Worm (Caenorhabditis elegans): ENCODE data around the gene Y43C5A.3.

Y43C5A.3 gene

DNA sequence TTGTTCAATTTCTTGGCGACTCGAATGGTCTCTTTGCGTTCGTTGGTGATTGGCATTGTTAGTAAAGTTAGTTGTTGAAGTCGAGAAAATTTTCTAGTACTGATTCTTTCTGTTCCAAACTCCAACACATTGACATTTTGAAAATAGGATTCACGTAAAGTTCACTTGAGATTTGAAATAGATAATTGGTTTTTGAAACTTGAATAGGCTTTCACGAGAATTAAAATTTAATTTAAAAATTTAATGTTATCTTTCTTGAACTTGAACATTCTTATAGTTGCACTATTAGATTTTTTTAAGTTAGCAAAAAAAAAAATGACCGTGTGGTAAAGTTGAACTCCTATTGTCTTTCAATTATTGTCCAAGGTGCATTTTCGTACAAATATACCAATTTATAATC is 20.2 kb downstream of the Y43C5A.3 start, which contains the start of gene R09E10.6:
Gene R09E10.6 (minus strand): TSS at position 101 of the 400 bp plus-strand sequence.
- TF ChIP-seq egl-18 (GFP tag; IDR thresholded peaks at IDR 0.05) (no peak), hsf-1 (GFP tag; IDR thresholded peaks at IDR 0.05) (no peak), F22D6.2 (tag; optimal IDR thresholded peaks at IDR 0.05) (no peak), madf-3 (GFP tag; IDR thresholded peaks at IDR 0.05) (no peak), ztf-22 (GFP tag; optimal IDR thresholded peaks at IDR 0.05) (no peak), rec-8 (tag; optimal IDR thresholded peaks at IDR 0.05) (no peak), ceh-58 (GFP tag; IDR thresholded peaks at IDR 0.05) (no peak), ztf-3 (GFP tag; optimal IDR thresholded peaks at IDR 0.05) (no peak), lin-40 (tag; optimal IDR thresholded peaks at IDR 0.05) (no peak)

DNA sequence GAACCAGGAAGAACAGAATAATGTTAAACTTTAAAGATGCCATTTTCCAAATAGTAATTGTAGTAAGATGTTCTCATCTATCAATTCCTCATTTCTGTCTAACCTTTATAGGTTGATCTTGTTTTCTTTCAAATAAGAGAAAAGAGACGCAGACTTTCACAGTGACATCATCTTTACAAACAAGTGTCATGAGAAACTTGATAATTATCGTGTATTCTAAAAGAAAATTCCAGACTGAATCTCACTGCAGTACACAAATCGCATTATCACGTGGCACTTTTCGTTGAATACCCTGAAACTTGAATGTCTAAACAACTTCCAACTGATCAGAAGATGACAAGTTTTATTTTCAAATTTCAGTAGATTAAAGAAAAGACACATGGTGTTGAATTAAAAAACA is 21.2 kb downstream of the Y43C5A.3 start, which contains the start of gene R09E10.13:
Gene R09E10.13 (minus strand): TSS at position 61 of the 400 bp plus-strand sequence.
- TF ChIP-seq ztf-22 (GFP tag; optimal IDR thresholded peaks at IDR 0.05): no peak
- no peak for TF ChIP-seq nhr-120 (GFP tag; IDR thresholded peaks at IDR 0.05)
- no peak for TF ChIP-seq hmg-20 (GFP tag; IDR thresholded peaks at IDR 0.05)
- no peak for TF ChIP-seq F52B5.7 (tag; optimal IDR thresholded peaks at IDR 0.05)
- no peak for TF ChIP-seq let-607 (tag; optimal IDR thresholded peaks at IDR 0.05)
- no peak for TF ChIP-seq gei-17 (GFP tag; optimal IDR thresholded peaks at IDR 0.05)
- TF ChIP-seq attf-6 (GFP tag; IDR thresholded peaks at IDR 0.05): no peak
- TF ChIP-seq tlf-1 (GFP tag; optimal IDR thresholded peaks at IDR 0.05): no peak
- TF ChIP-seq egl-44 (GFP tag; IDR thresholded peaks at IDR 0.05): no peak

DNA sequence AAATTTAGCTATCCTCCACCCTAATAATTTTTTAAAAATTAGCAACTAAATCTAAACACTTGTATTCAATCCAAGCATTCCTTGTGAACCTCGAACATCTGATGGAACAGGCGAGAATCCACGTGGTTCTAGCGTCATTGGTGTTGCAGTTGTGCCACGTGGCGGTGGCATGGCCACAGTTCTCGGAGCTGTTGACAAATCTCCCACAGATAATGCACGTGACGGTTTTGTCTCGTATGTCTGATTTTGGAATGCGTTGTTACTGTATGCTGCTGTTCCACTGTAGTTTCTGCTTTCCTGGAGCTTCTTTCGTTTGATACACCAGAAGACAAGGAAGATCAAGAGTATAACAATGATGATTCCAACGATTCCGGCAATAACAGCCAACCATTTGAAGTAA is 22.2 kb downstream of the Y43C5A.3 start:
- TF ChIP-seq F37B4.10 (GFP tag; IDR thresholded peaks at IDR 0.05) (no peak), let-526 (GFP tag; IDR thresholded peaks at IDR 0.05) (no peak), cebp-1 (GFP tag; IDR thresholded peaks at IDR 0.05) (no peak), cebp-1 (tag; optimal IDR thresholded peaks at IDR 0.05) (no peak), tbx-9 (tag; optimal IDR thresholded peaks at IDR 0.05; ENCODE audit: borderline replicate concordance) (no peak), snpc-3.4 (tag; optimal IDR thresholded peaks at IDR 0.05) (no peak), aptf-2 (GFP tag; conservative IDR thresholded peaks at IDR 0.05) (no peak), Y79H2A.3 (GFP tag; conservative IDR thresholded peaks at IDR 0.05) (no peak), F22D6.2 (tag; optimal IDR thresholded peaks at IDR 0.05) (no peak), attf-3 (GFP tag; conservative IDR thresholded peaks at IDR 0.05) (no peak), ceh-79 (tag; optimal IDR thresholded peaks at IDR 0.05) (no peak), hmg-20 (GFP tag; IDR thresholded peaks at IDR 0.05) (no peak), madf-3 (GFP tag; IDR thresholded peaks at IDR 0.05) (no peak), pbrm-1 (GFP tag; IDR thresholded peaks at IDR 0.05) (no peak)

DNA sequence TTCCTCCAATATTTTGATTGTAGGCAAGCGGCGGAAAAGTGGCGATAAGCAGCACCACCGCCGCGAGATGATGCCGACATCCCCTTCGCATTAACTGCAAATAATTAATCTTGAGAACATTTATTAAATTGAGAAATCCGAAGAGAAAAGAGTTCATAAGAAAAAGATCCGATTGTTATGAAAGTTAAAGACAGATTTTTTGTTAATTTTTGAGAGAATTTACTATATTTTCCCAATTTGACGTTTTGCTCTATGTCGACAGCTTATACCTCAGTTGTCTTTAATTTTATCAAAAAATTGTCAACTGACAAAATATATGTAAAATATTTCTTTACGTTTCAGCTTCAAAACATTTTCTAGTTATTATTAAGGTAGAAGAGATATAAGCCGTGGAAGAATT is 28.4 kb downstream of the Y43C5A.3 start, which contains the start of gene R09E10.5:
Gene R09E10.5 (minus strand): TSS at position 101 of the 400 bp plus-strand sequence.
- no peak for TF ChIP-seq madf-3 (GFP tag; IDR thresholded peaks at IDR 0.05)
- TF ChIP-seq lin-40 (tag; optimal IDR thresholded peaks at IDR 0.05): no peak
- TF ChIP-seq snpc-3.4 (tag; optimal IDR thresholded peaks at IDR 0.05): no peak
- no peak for TF ChIP-seq hsf-1 (GFP tag; IDR thresholded peaks at IDR 0.05)
- TF ChIP-seq snpc-4 (GFP tag; optimal IDR thresholded peaks at IDR 0.05): no peak
- no peak for TF ChIP-seq snpc-4 (tag; optimal IDR thresholded peaks at IDR 0.05)
- TF ChIP-seq ZK185.1 (tag; optimal IDR thresholded peaks at IDR 0.05; ENCODE audit: poor library complexity, severe bottlenecking): no peak
- TF ChIP-seq F23B12.7 (tag; optimal IDR thresholded peaks at IDR 0.05; ENCODE audit: insufficient read depth): no peak
- TF ChIP-seq lin-26 (GFP tag; IDR thresholded peaks at IDR 0.05): no peak
- TF ChIP-seq lir-1 (GFP tag; conservative IDR thresholded peaks at IDR 0.05): no peak
- no peak for TF ChIP-seq nhr-90 (tag; optimal IDR thresholded peaks at IDR 0.05)
- no peak for TF ChIP-seq nfya-1 (tag; optimal IDR thresholded peaks at IDR 0.05; ENCODE audit: borderline replicate concordance, insufficient read depth)
- TF ChIP-seq mxl-1 (tag; optimal IDR thresholded peaks at IDR 0.05): no peak

All from whole organism, young adult.